Worm (Caenorhabditis elegans): ENCODE results near the gene C26B9.2.

- TF ChIP-seq unc-39 (tag; optimal IDR thresholded peaks at IDR 0.05), result no peak
- peak; percentile 57 for TF ChIP-seq elt-2 (tag; optimal IDR thresholded peaks at IDR 0.05)
- no peak for TF ChIP-seq egl-27 (tag; optimal IDR thresholded peaks at IDR 0.05)
Measured at ce11 chrX:5365437-5365836, 25.4 kb downstream of the C26B9.2 start, which contains the start of gene F35C8.5.

Data from whole organism, L3 larva.